Fruit fly (Drosophila melanogaster): ENCODE results near the gene superdeath.

superdeath gene

dm6 chr3R:29138407-29138806 is at the start of gene superdeath, which contains the start of gene Alg13:
Gene superdeath, plus strand, starts transcription at chr3R:29138662.
Gene Alg13, minus strand, starts transcription at chr3R:29138573.
- TF ChIP-seq psq (optimal IDR thresholded peaks at IDR 0.05) (no peak), h (optimal IDR thresholded peaks at IDR 0.05) (no peak), insv (optimal IDR thresholded peaks at IDR 0.05) (no peak), Sin3A (optimal IDR thresholded peaks at IDR 0.05) (no peak), Myc (optimal IDR thresholded peaks at IDR 0.05) (no peak), ttk (optimal IDR thresholded peaks at IDR 0.05) (no peak)

- TF ChIP-seq h (optimal IDR thresholded peaks at IDR 0.05) (no peak), Sin3A (optimal IDR thresholded peaks at IDR 0.05) (no peak), ttk (optimal IDR thresholded peaks at IDR 0.05) (no peak), insv (optimal IDR thresholded peaks at IDR 0.05) (no peak), psq (optimal IDR thresholded peaks at IDR 0.05) (no peak), Myc (optimal IDR thresholded peaks at IDR 0.05) (no peak)
These were observed 49.4 kb upstream of the superdeath start for dm6 chr3R:29088938-29089661.

- TF ChIP-seq psq (optimal IDR thresholded peaks at IDR 0.05) = no peak
- no peak for TF ChIP-seq Sin3A (optimal IDR thresholded peaks at IDR 0.05)
- no peak for TF ChIP-seq ttk (optimal IDR thresholded peaks at IDR 0.05)
- no peak for TF ChIP-seq insv (optimal IDR thresholded peaks at IDR 0.05)
- TF ChIP-seq h (optimal IDR thresholded peaks at IDR 0.05) = no peak
- no peak for TF ChIP-seq Myc (optimal IDR thresholded peaks at IDR 0.05)
These were observed 48.8 kb upstream of the superdeath start for dm6 chr3R:29089662-29090007.

- TF ChIP-seq Sin3A (optimal IDR thresholded peaks at IDR 0.05) (no peak), ttk (optimal IDR thresholded peaks at IDR 0.05) (no peak), h (optimal IDR thresholded peaks at IDR 0.05) (no peak), psq (optimal IDR thresholded peaks at IDR 0.05) (no peak), insv (optimal IDR thresholded peaks at IDR 0.05) (no peak), Myc (optimal IDR thresholded peaks at IDR 0.05) (no peak)
These were observed 46.9 kb upstream of the superdeath start for dm6 chr3R:29091609-29092008.

dm6 chr3R:29094152-29094551 is 44.3 kb upstream of the superdeath start:
- TF ChIP-seq psq (optimal IDR thresholded peaks at IDR 0.05) (no peak), insv (optimal IDR thresholded peaks at IDR 0.05) (no peak)

- no peak for TF ChIP-seq insv (optimal IDR thresholded peaks at IDR 0.05)
- no peak for TF ChIP-seq Myc (optimal IDR thresholded peaks at IDR 0.05)
- TF ChIP-seq psq (optimal IDR thresholded peaks at IDR 0.05) = no peak
- TF ChIP-seq h (optimal IDR thresholded peaks at IDR 0.05) = no peak
- no peak for TF ChIP-seq Sin3A (optimal IDR thresholded peaks at IDR 0.05)
- TF ChIP-seq ttk (optimal IDR thresholded peaks at IDR 0.05) = no peak
These were observed 42.9 kb upstream of the superdeath start for dm6 chr3R:29095525-29095924.

- TF ChIP-seq psq (optimal IDR thresholded peaks at IDR 0.05) (no peak), Sin3A (optimal IDR thresholded peaks at IDR 0.05) (no peak), insv (optimal IDR thresholded peaks at IDR 0.05) (no peak), Myc (optimal IDR thresholded peaks at IDR 0.05) (no peak), ttk (optimal IDR thresholded peaks at IDR 0.05) (no peak), h (optimal IDR thresholded peaks at IDR 0.05) (no peak)
These were observed 42.4 kb upstream of the superdeath start for dm6 chr3R:29096009-29096443.

dm6 chr3R:29098022-29098421 is 40.4 kb upstream of the superdeath start:
- TF ChIP-seq Sin3A (optimal IDR thresholded peaks at IDR 0.05) (no peak), psq (optimal IDR thresholded peaks at IDR 0.05) (no peak), ttk (optimal IDR thresholded peaks at IDR 0.05) (no peak), h (optimal IDR thresholded peaks at IDR 0.05) (no peak), insv (optimal IDR thresholded peaks at IDR 0.05) (no peak), Myc (optimal IDR thresholded peaks at IDR 0.05) (no peak)

- TF ChIP-seq ttk (optimal IDR thresholded peaks at IDR 0.05) (no peak), psq (optimal IDR thresholded peaks at IDR 0.05) (no peak), Myc (optimal IDR thresholded peaks at IDR 0.05) (no peak)
These were observed 35.2 kb upstream of the superdeath start for dm6 chr3R:29103227-29103626.

dm6 chr3R:29111795-29112194 is 26.7 kb upstream of the superdeath start:
- TF ChIP-seq h (optimal IDR thresholded peaks at IDR 0.05) (no peak), Sin3A (optimal IDR thresholded peaks at IDR 0.05) (no peak), ttk (optimal IDR thresholded peaks at IDR 0.05) (no peak)

dm6 chr3R:29112398-29113150 is 25.9 kb upstream of the superdeath start, which contains the start of the genes alpha-Man-Ib and Pdhb:
Gene alpha-Man-Ib, minus strand, starts transcription at chr3R:29112822.
Gene Pdhb, plus strand, starts transcription at chr3R:29113071.
- no peak for TF ChIP-seq insv (optimal IDR thresholded peaks at IDR 0.05)

- TF ChIP-seq ttk (optimal IDR thresholded peaks at IDR 0.05) (no peak), Myc (optimal IDR thresholded peaks at IDR 0.05) (no peak), Sin3A (optimal IDR thresholded peaks at IDR 0.05) (no peak), h (optimal IDR thresholded peaks at IDR 0.05) (no peak), insv (optimal IDR thresholded peaks at IDR 0.05) (no peak), psq (optimal IDR thresholded peaks at IDR 0.05) (no peak)
These were observed 25.1 kb upstream of the superdeath start for dm6 chr3R:29113392-29113791.

Data from Kc167 (cell line).